Fruit fly (Drosophila melanogaster) whole organism, prepupa: ENCODE results near the gene CG9676.

Source experiments
- Blimp-1 ChIP-seq: fragments of 200-800 bp; sonication (Bioruptor generic); optimal IDR thresholded peaks from 3 replicates; lab custom pipeline; 2017; ENCODE audit warnings: missing biosample characterization, missing genetic modification characterization, mild to moderate bottlenecking, moderate library complexity, missing genetic modification reagents
- CG10631 ChIP-seq: fragments of 200-800 bp; sonication (Bioruptor generic); optimal IDR thresholded peaks from 2 replicates; lab custom pipeline; 2016; ENCODE audit warnings: missing biosample characterization, missing genetic modification characterization
- CG11294 ChIP-seq: fragments of 200-800 bp; sonication (Bioruptor generic); IDR thresholded peaks from 2 replicates; pipeline ENCODE4 v1.3.6; 2022; ENCODE audit warnings: missing biosample characterization, missing genetic modification characterization
- CG15336 ChIP-seq: fragments of 200-800 bp; sonication (Bioruptor generic); IDR thresholded peaks from 2 replicates; pipeline ENCODE4 v1.3.6; 2022; ENCODE audit warnings: missing biosample characterization, missing genetic modification characterization
- CG1621 ChIP-seq: fragments of 200-800 bp; sonication (Bioruptor generic); optimal IDR thresholded peaks from 3 replicates; lab custom pipeline; 2018; ENCODE audit warnings: missing biosample characterization, mild to moderate bottlenecking, missing genetic modification characterization
- CG16779 ChIP-seq: fragments of 200-800 bp; sonication (Bioruptor generic); optimal IDR thresholded peaks from 3 replicates; lab custom pipeline; 2017; ENCODE audit warnings: missing biosample characterization, mild to moderate bottlenecking, missing genetic modification characterization
- CG3032 ChIP-seq: fragments of 200-800 bp; optimal IDR thresholded peaks from 2 replicates; lab custom pipeline; 2019; ENCODE audit warnings: missing biosample characterization, mild to moderate bottlenecking, missing genetic modification characterization, moderate library complexity
- CG31627 ChIP-seq: fragments of 200-800 bp; sonication (Bioruptor generic); optimal IDR thresholded peaks from 3 replicates; lab custom pipeline; 2016; ENCODE audit warnings: missing biosample characterization, missing genetic modification characterization
- CG32006 ChIP-seq: fragments of 200-800 bp; sonication (Bioruptor generic); optimal IDR thresholded peaks from 3 replicates; lab custom pipeline; 2017; ENCODE audit warnings: missing biosample characterization, mild to moderate bottlenecking, missing genetic modification characterization
- CG6163 ChIP-seq: fragments of 200-800 bp; sonication (Bioruptor generic); IDR thresholded peaks from 3 replicates; pipeline ENCODE4 v1.3.6; 2022; ENCODE audit warnings: missing biosample characterization, missing genetic modification characterization
- CG6276 ChIP-seq: fragments of 200-800 bp; sonication (Bioruptor generic); optimal IDR thresholded peaks from 2 replicates; lab custom pipeline; 2017; ENCODE audit warnings: missing biosample characterization, mild to moderate bottlenecking, missing genetic modification characterization
- CG6808 ChIP-seq: fragments of 200-800 bp; sonication (Bioruptor generic); optimal IDR thresholded peaks from 3 replicates; lab custom pipeline; 2017; ENCODE audit warnings: missing biosample characterization, missing genetic modification characterization, mild to moderate bottlenecking, moderate library complexity, missing genetic modification reagents
- CG8119 ChIP-seq: fragments of 200-800 bp; sonication (Bioruptor generic); IDR thresholded peaks from 3 replicates; pipeline ENCODE4 v1.3.6; 2022; ENCODE audit warnings: missing biosample characterization, missing genetic modification characterization
- CG8319 ChIP-seq: fragments of 200-800 bp; sonication (Bioruptor generic); optimal IDR thresholded peaks from 3 replicates; lab custom pipeline; 2016; ENCODE audit warnings: missing biosample characterization, missing genetic modification characterization
- CG9139 ChIP-seq: fragments of 200-800 bp; sonication (Bioruptor generic); optimal IDR thresholded peaks from 3 replicates; lab custom pipeline; 2017; ENCODE audit warnings: missing biosample characterization, mild to moderate bottlenecking, missing genetic modification characterization
- Eip75B ChIP-seq: fragments of 200-800 bp; sonication (Bioruptor generic); optimal IDR thresholded peaks from 3 replicates; lab custom pipeline; 2016; ENCODE audit warnings: missing biosample characterization, missing genetic modification characterization
- Eip78C ChIP-seq: fragments of 200-800 bp; sonication (Bioruptor generic); peaks from one replicate; lab custom pipeline; 2016; ENCODE audit warnings: missing biosample characterization, missing genetic modification characterization
- Ets96B ChIP-seq: fragments of 200-800 bp; optimal IDR thresholded peaks from 2 replicates; lab custom pipeline; 2019; ENCODE audit warnings: missing biosample characterization, mild to moderate bottlenecking, missing genetic modification characterization, moderate library complexity
- Hr39 ChIP-seq: fragments of 200-800 bp; sonication (Bioruptor generic); optimal IDR thresholded peaks from 2 replicates; lab custom pipeline; 2016; ENCODE audit warnings: missing biosample characterization, missing genetic modification characterization
- Hr4 ChIP-seq: fragments of 200-800 bp; sonication (Bioruptor generic); optimal IDR thresholded peaks from 3 replicates; lab custom pipeline; 2016; ENCODE audit warnings: missing biosample characterization, missing genetic modification characterization
- Met ChIP-seq: fragments of 200-800 bp; sonication (Bioruptor generic); optimal IDR thresholded peaks from 3 replicates; lab custom pipeline; 2016; ENCODE audit warnings: missing biosample characterization, missing genetic modification characterization
- OdsH ChIP-seq: fragments of 200-800 bp; sonication (Bioruptor generic); optimal IDR thresholded peaks from 3 replicates; lab custom pipeline; 2016; ENCODE audit warnings: missing biosample characterization, missing genetic modification characterization
- Smox ChIP-seq: fragments of 200-800 bp; sonication (Bioruptor generic); optimal IDR thresholded peaks from 3 replicates; lab custom pipeline; 2016; ENCODE audit warnings: missing biosample characterization, missing genetic modification characterization
- Sox102F ChIP-seq: fragments of 200-800 bp; sonication (Bioruptor generic); optimal IDR thresholded peaks from 2 replicates; lab custom pipeline; 2016; ENCODE audit warnings: missing biosample characterization, mild to moderate bottlenecking, missing genetic modification characterization
- achi ChIP-seq: fragments of 200-800 bp; sonication (Bioruptor generic); optimal IDR thresholded peaks from 3 replicates; lab custom pipeline; 2016; ENCODE audit warnings: missing biosample characterization, missing genetic modification characterization
- cyc ChIP-seq: fragments of 200-800 bp; sonication (Bioruptor generic); optimal IDR thresholded peaks from 3 replicates; lab custom pipeline; 2016; ENCODE audit warnings: missing biosample characterization, missing genetic modification characterization
- dac ChIP-seq: fragments of 200-800 bp; sonication (Bioruptor generic); optimal IDR thresholded peaks from 2 replicates; lab custom pipeline; 2017; ENCODE audit warnings: missing biosample characterization, mild to moderate bottlenecking, missing genetic modification characterization
- eg ChIP-seq: fragments of 200-800 bp; sonication (Bioruptor generic); IDR thresholded peaks from 3 replicates; pipeline ENCODE4 v1.3.6; 2022; ENCODE audit warnings: missing biosample characterization, missing genetic modification characterization
- esn ChIP-seq: fragments of 200-800 bp; sonication (Bioruptor generic); optimal IDR thresholded peaks from 2 replicates; lab custom pipeline; 2016; ENCODE audit warnings: missing biosample characterization, mild to moderate bottlenecking, missing genetic modification characterization, moderate library complexity
- fd59A ChIP-seq: fragments of 200-800 bp; sonication (Bioruptor generic); optimal IDR thresholded peaks from 2 replicates; lab custom pipeline; 2017; ENCODE audit warnings: missing biosample characterization, mild to moderate bottlenecking, missing genetic modification characterization, missing genetic modification reagents
- fd85E ChIP-seq: fragments of 200-800 bp; sonication (Bioruptor generic); optimal IDR thresholded peaks from 3 replicates; lab custom pipeline; 2016; ENCODE audit warnings: missing biosample characterization, missing genetic modification characterization
- fkh ChIP-seq: fragments of 200-800 bp; sonication (Bioruptor generic); optimal IDR thresholded peaks from 3 replicates; lab custom pipeline; 2017; ENCODE audit warnings: missing biosample characterization, mild to moderate bottlenecking, missing genetic modification characterization, moderate library complexity
- lz ChIP-seq: fragments of 200-800 bp; sonication (Bioruptor generic); optimal IDR thresholded peaks from 3 replicates; lab custom pipeline; 2016; ENCODE audit warnings: missing biosample characterization, missing genetic modification characterization
- net ChIP-seq: fragments of 200-800 bp; sonication (Bioruptor generic); optimal IDR thresholded peaks from 3 replicates; lab custom pipeline; 2016; ENCODE audit warnings: missing biosample characterization, missing genetic modification characterization
- pdm3 ChIP-seq: fragments of 200-800 bp; sonication (Bioruptor generic); optimal IDR thresholded peaks from 3 replicates; lab custom pipeline; 2016; ENCODE audit warnings: missing biosample characterization, missing genetic modification characterization
- salr ChIP-seq, 2 experiments: fragments of 200-800 bp; sonication (Bioruptor generic); optimal IDR thresholded peaks; 3 replicates each; lab custom pipeline; 2016 to 2018; ENCODE audit warnings: missing biosample characterization in 2 of 2, missing genetic modification characterization in 2 of 2, mild to moderate bottlenecking in 1 of 2
- spab ChIP-seq: fragments of 200-800 bp; sonication (Bioruptor generic); optimal IDR thresholded peaks from 2 replicates; lab custom pipeline; 2017; ENCODE audit warnings: missing biosample characterization, mild to moderate bottlenecking, missing genetic modification characterization, missing genetic modification reagents
- ss ChIP-seq, 2 experiments: fragments of 200-800 bp; sonication (Bioruptor generic); optimal IDR thresholded peaks; 2 replicates in 1 of 2; 3 replicates in 1 of 2; lab custom pipeline; 2017 to 2018; ENCODE audit warnings: mild to moderate bottlenecking in 2 of 2, missing biosample characterization in 2 of 2, missing genetic modification characterization in 2 of 2, moderate library complexity in 1 of 2
- svp ChIP-seq: fragments of 200-800 bp; sonication (Bioruptor generic); peaks from one replicate; lab custom pipeline; 2016; ENCODE audit warnings: missing biosample characterization, missing genetic modification characterization

Gene CG9676

DNA sequence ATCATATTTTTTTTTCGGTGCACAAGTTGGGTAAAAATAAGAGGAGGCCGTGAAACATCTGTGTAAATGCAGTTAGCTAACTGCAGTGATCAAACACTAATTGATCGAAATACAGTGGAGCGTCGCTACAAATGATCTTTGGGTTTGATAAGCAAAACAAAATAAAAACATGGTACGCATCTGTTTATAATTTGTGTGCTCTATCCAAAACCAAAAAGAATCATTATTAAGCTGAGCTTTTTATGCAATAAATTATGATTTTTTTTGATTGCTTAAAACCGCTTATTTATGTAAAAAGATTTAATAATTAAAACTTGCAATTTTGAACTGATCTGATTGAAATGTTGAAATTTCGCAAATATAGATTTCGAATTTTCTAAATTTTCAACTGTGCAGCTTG is 29.7 kb downstream of the CG9676 start:
- TF ChIP-seq CG6163 (GFP tag; lab: Robert Waterston, UW): no peak
- no peak for TF ChIP-seq CG16779 (tag; lab: Kevin White, UChicago)
- no peak for TF ChIP-seq svp (GFP tag; lab: Kevin White, UChicago)
- no peak for TF ChIP-seq Eip75B (GFP tag; lab: Kevin White, UChicago)
- TF ChIP-seq Eip78C (GFP tag; lab: Kevin White, UChicago): peak; percentile 45
- TF ChIP-seq CG31627 (GFP tag; lab: Kevin White, UChicago): peak; percentile 29
- TF ChIP-seq OdsH (GFP tag; lab: Kevin White, UChicago): peak; percentile 14
- no peak for TF ChIP-seq Met (GFP tag; lab: Kevin White, UChicago)
- peak; percentile 29 for TF ChIP-seq Hr39
- TF ChIP-seq CG8319 (GFP tag; lab: Kevin White, UChicago): no peak
- peak; percentile 13 for TF ChIP-seq lz (GFP tag; lab: Kevin White, UChicago)
- TF ChIP-seq achi: peak; percentile 27
- peak; percentile 34 for TF ChIP-seq Smox
- peak; percentile 31; the same call in 1 of the 3 replicates for TF ChIP-seq CG8119 (GFP tag; lab: Robert Waterston, UW)
- TF ChIP-seq Sox102F (GFP tag; lab: Kevin White, UChicago): peak; percentile 6
- TF ChIP-seq fd59A: no peak
- TF ChIP-seq esn (GFP tag; lab: Kevin White, UChicago): peak; percentile 47
- TF ChIP-seq salr (GFP tag; optimal IDR thresholded peaks at IDR 0.05; lab: Kevin White, UChicago): peak in 1 of 2 experiments; percentile 9
- peak; percentile 37 for TF ChIP-seq pdm3 (GFP tag; lab: Kevin White, UChicago)
- TF ChIP-seq Hr4 (GFP tag; lab: Kevin White, UChicago): peak; percentile 35
- TF ChIP-seq CG6276 (GFP tag; lab: Kevin White, UChicago): peak; percentile 32
- no peak for TF ChIP-seq CG11294 (GFP tag; lab: Robert Waterston, UW)
- no peak for TF ChIP-seq CG6808
- TF ChIP-seq Blimp-1 (GFP tag; lab: Kevin White, UChicago): no peak
- no peak for TF ChIP-seq CG15336 (GFP tag; lab: Robert Waterston, UW)
- TF ChIP-seq spab (GFP tag; lab: Kevin White, UChicago): no peak
- TF ChIP-seq cyc (GFP tag; lab: Kevin White, UChicago): peak; percentile 33
- no peak for TF ChIP-seq dac (GFP tag; lab: Kevin White, UChicago)
- TF ChIP-seq CG32006: peak; percentile 64
- no peak for TF ChIP-seq fd85E (GFP tag; lab: Kevin White, UChicago)
- TF ChIP-seq CG3032 (tag; lab: Kevin White, UChicago): no peak
- TF ChIP-seq net: no peak
- TF ChIP-seq CG9139: no peak
- TF ChIP-seq ss (GFP tag; optimal IDR thresholded peaks at IDR 0.05; lab: Kevin White, UChicago): no peak
- TF ChIP-seq CG1621 (tag; lab: Kevin White, UChicago): no peak
- TF ChIP-seq, all 60 proteins: peak for 16

- TF ChIP-seq Eip78C (GFP tag; lab: Kevin White, UChicago) (peak; percentile 51), CG10631 (GFP tag; lab: Kevin White, UChicago) (no peak), Met (GFP tag; lab: Kevin White, UChicago) (peak; percentile 4)
- TF ChIP-seq, all 60 proteins: peak for 2
These were observed 30.1 kb downstream of the CG9676 start for dm6 chrX:16669849-16670248.

DNA sequence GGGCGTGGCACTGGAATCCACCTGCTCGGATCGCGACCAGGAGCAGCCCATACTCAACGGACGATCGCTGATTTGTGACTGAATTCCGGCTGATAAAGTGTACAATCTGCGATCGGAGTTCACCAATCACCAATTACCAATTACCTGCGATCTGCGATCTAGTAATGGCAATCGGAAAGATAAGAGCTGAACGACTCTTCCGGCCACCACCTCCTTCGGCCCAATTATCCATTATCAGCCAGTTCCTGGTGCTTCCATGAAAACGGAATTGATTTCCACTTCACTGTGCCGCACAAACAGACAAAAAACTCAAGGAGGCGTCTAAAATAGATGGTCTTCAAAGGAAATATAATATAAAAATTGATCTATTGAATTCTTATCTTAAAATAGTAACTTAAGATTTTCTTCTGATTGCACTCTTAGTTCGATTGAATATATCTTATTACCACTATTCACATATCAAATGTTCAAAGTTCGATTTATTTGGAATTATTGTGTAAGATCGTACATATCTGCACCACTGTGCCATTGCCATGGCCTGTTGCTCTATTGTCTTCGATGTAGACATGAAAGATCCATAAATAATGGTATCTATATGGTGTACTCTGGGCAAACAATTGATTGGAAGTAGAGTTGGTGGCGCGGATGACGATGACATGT is 35.4 kb downstream of the CG9676 start, which contains the start of gene CG15865:
TSS of gene CG15865 (minus strand) at position 51 of the 660 bp plus-strand sequence.
- TF ChIP-seq CG6808 (peak; percentile 16), CG1621 (tag; lab: Kevin White, UChicago) (no peak), Eip78C (GFP tag; lab: Kevin White, UChicago) (peak; percentile 72), Blimp-1 (GFP tag; lab: Kevin White, UChicago) (no peak), eg (GFP tag; lab: Robert Waterston, UW) (no peak), Ets96B (tag; lab: Kevin White, UChicago) (peak; percentile 5), svp (GFP tag; lab: Kevin White, UChicago) (peak; percentile 70), cyc (GFP tag; lab: Kevin White, UChicago) (no peak), Smox (peak; percentile 16), CG15336 (GFP tag; lab: Robert Waterston, UW) (no peak), dac (GFP tag; lab: Kevin White, UChicago) (no peak), fkh (GFP tag; lab: Kevin White, UChicago) (peak; percentile 7), CG10631 (GFP tag; lab: Kevin White, UChicago) (no peak), ss (GFP tag; optimal IDR thresholded peaks at IDR 0.05; lab: Kevin White, UChicago) (peak in 1 of 2 experiments; percentile 11)
- TF ChIP-seq, all 60 proteins: peak for 7
